1 fruit fly cellular context compared by ENCODE assay signal in genomic region chr3L:20667408-20667807, dm6.
TF ChIP-seq lines count a peak whose summit lies in the region.

No protein-coding gene starts in this region.

TF ChIP-seq in whole organism, embryonic, 481 proteins besides CTCF, POLR2A, EP300 and RAD21 (continued from another document):
- TF ChIP-seq CG9932 (GFP tag; IDR thresholded peaks at IDR 0.05; lab: Robert Waterston, UW) (0 out of 2 replicates have a peak, but pooled peaks have one; percentile 9), otp (GFP tag; IDR thresholded peaks at IDR 0.05; lab: Robert Waterston, UW) (peak; percentile 61; the same call in 1 of the 3 replicates), CG15696 (tag; optimal IDR thresholded peaks at IDR 0.05; lab: Kevin White, UChicago) (peak; percentile 41), lov (optimal IDR thresholded peaks at IDR 0.05; lab: Kevin White, UChicago) (no peak), lov (GFP tag; IDR thresholded peaks at IDR 0.05; lab: Robert Waterston, UW) (no peak), Med (GFP tag; lab: Kevin White, UChicago) (peak; percentile 62), dmrt11E (tag; optimal IDR thresholded peaks at IDR 0.05; lab: Kevin White, UChicago) (peak; percentile 18), Hr51 (GFP tag; optimal IDR thresholded peaks at IDR 0.05; lab: Kevin White, UChicago) (peak in 1 of 2 experiments; percentile 4), CG15601 (tag; optimal IDR thresholded peaks at IDR 0.05; lab: Kevin White, UChicago) (peak; percentile 5), ci (GFP tag; IDR thresholded peaks at IDR 0.05; lab: Robert Waterston, UW) (0 out of 3 replicates have a peak, but pooled peaks have one; percentile 30), sens (GFP tag; lab: Kevin White, UChicago) (peak; percentile 60), CG1603 (tag; optimal IDR thresholded peaks at IDR 0.05; lab: Kevin White, UChicago) (peak; percentile 12), Abd-B (GFP tag; optimal IDR thresholded peaks at IDR 0.05; lab: Kevin White, UChicago) (no peak), kni (GFP tag; optimal IDR thresholded peaks at IDR 0.05; lab: Kevin White, UChicago) (peak; percentile 35), bsh (GFP tag; optimal IDR thresholded peaks at IDR 0.05; lab: Kevin White, UChicago) (peak in 1 of 2 experiments; percentile 9), tap (tag; optimal IDR thresholded peaks at IDR 0.05; lab: Kevin White, UChicago) (no peak)
